Fruit fly (Drosophila melanogaster): ENCODE measurements around the gene trol.
A peak's percentile ranks its signal among the peaks of the same experiment; 100 is the strongest.

Gene trol

dm6 chrX:2461421-2462393 is 83.5 kb downstream of the trol start:
- peak; percentile 14 for TF ChIP-seq CG7745 (tag; optimal IDR thresholded peaks at IDR 0.05)
- peak; percentile 61 for TF ChIP-seq ATbp (GFP tag; optimal IDR thresholded peaks at IDR 0.05)
- TF ChIP-seq CG1529 (GFP tag; optimal IDR thresholded peaks at IDR 0.05) = peak; percentile 2
- TF ChIP-seq ac (GFP tag; optimal IDR thresholded peaks at IDR 0.05) = peak; percentile 54
- no peak for TF ChIP-seq Atf-2 (GFP tag; optimal IDR thresholded peaks at IDR 0.05)
- TF ChIP-seq Pdp1 (GFP tag; optimal IDR thresholded peaks at IDR 0.05) = peak in 1 of 2 experiments; percentile 65
- TF ChIP-seq caup (GFP tag; optimal IDR thresholded peaks at IDR 0.05; ENCODE audit: severe bottlenecking) = no peak
- peak; percentile 33 for TF ChIP-seq CG4707 (GFP tag; optimal IDR thresholded peaks at IDR 0.05)
- no peak for TF ChIP-seq Ets97D (GFP tag; optimal IDR thresholded peaks at IDR 0.05)
- peak; percentile 28; the same call in 1 of the 2 replicates for TF ChIP-seq Xrp1 (GFP tag; IDR thresholded peaks at IDR 0.05)
- no peak for TF ChIP-seq jumu (GFP tag; optimal IDR thresholded peaks at IDR 0.05)
- TF ChIP-seq org-1 (GFP tag; optimal IDR thresholded peaks at IDR 0.05) = peak; percentile 6
- TF ChIP-seq CG15601 (tag; optimal IDR thresholded peaks at IDR 0.05) = peak; percentile 31
- TF ChIP-seq CG8281 (tag; optimal IDR thresholded peaks at IDR 0.05) = peak; percentile 70
- TF ChIP-seq CG2875 (GFP tag; optimal IDR thresholded peaks at IDR 0.05) = peak; percentile 41
- no peak for TF ChIP-seq CG7963 (GFP tag; IDR thresholded peaks at IDR 0.05; ENCODE audit: partially characterized antibody)
- 0 out of 3 replicates have a peak, but pooled peaks have one; percentile 11 for TF ChIP-seq row (GFP tag; IDR thresholded peaks at IDR 0.05)
- TF ChIP-seq Med (GFP tag) = peak; percentile 26
- TF ChIP-seq wek (GFP tag; optimal IDR thresholded peaks at IDR 0.05) = peak; percentile 31
- TF ChIP-seq CG2712 (tag; optimal IDR thresholded peaks at IDR 0.05) = peak; percentile 22
- TF ChIP-seq CG1603 (tag; optimal IDR thresholded peaks at IDR 0.05) = peak; percentile 35
- TF ChIP-seq dmrt11E (tag; optimal IDR thresholded peaks at IDR 0.05) = peak; percentile 40
- no peak for TF ChIP-seq CG6854 (GFP tag; optimal IDR thresholded peaks at IDR 0.05)
- TF ChIP-seq CG14667 (GFP tag; IDR thresholded peaks at IDR 0.05) = no peak
- TF ChIP-seq CG3407 (GFP tag; optimal IDR thresholded peaks at IDR 0.05) = peak; percentile 52
- TF ChIP-seq Lhr (GFP tag; optimal IDR thresholded peaks at IDR 0.05) = peak; percentile 7
- peak; percentile 34 for TF ChIP-seq MTF-1 (GFP tag; optimal IDR thresholded peaks at IDR 0.05; ENCODE audit: borderline replicate concordance)
- TF ChIP-seq crol (GFP tag; IDR thresholded peaks at IDR 0.05) = peak; percentile 86
- TF ChIP-seq bsh (GFP tag; optimal IDR thresholded peaks at IDR 0.05) = peak in 1 of 2 experiments; percentile 26
- TF ChIP-seq CG2202 (tag; optimal IDR thresholded peaks at IDR 0.05) = peak; percentile 39
- no peak for TF ChIP-seq grau (tag; optimal IDR thresholded peaks at IDR 0.05)
- 0 out of 3 replicates have a peak, but pooled peaks have one; percentile 18 for TF ChIP-seq ci (GFP tag; IDR thresholded peaks at IDR 0.05)
- TF ChIP-seq sens (GFP tag) = peak; percentile 81
- no peak for TF ChIP-seq lmd (GFP tag; IDR thresholded peaks at IDR 0.05)
- TF ChIP-seq zfh1 (GFP tag; IDR thresholded peaks at IDR 0.05) = peak; percentile 26; the same call in 1 of the 3 replicates
- TF ChIP-seq D (optimal IDR thresholded peaks at IDR 0.05) = no peak
- peak; percentile 5 for TF ChIP-seq D (GFP tag; optimal IDR thresholded peaks at IDR 0.05)
- TF ChIP-seq wdn (GFP tag; IDR thresholded peaks at IDR 0.05) = no peak
- peak; percentile 2 for TF ChIP-seq CG11504 (tag; optimal IDR thresholded peaks at IDR 0.05)
- peak; percentile 40 for TF ChIP-seq CG33557 (GFP tag; optimal IDR thresholded peaks at IDR 0.05)
- no peak for TF ChIP-seq emc (GFP tag; optimal IDR thresholded peaks at IDR 0.05)
- peak; percentile 23 for TF ChIP-seq abd-A (tag; optimal IDR thresholded peaks at IDR 0.05)
- TF ChIP-seq CG15696 (tag; optimal IDR thresholded peaks at IDR 0.05) = peak; percentile 45
- TF ChIP-seq CG13894 (tag; optimal IDR thresholded peaks at IDR 0.05) = peak; percentile 1
- TF ChIP-seq HLHmδ (GFP tag; optimal IDR thresholded peaks at IDR 0.05) = peak; percentile 16
- TF ChIP-seq z (GFP tag; IDR thresholded peaks at IDR 0.05) = 0 out of 3 replicates have a peak, but pooled peaks have one; percentile 33
- TF ChIP-seq Sox100B (GFP tag; optimal IDR thresholded peaks at IDR 0.05) = peak; percentile 3
